Fruit fly (Drosophila melanogaster): ENCODE data around the gene RpL37A.

The RpL37A gene

DNA sequence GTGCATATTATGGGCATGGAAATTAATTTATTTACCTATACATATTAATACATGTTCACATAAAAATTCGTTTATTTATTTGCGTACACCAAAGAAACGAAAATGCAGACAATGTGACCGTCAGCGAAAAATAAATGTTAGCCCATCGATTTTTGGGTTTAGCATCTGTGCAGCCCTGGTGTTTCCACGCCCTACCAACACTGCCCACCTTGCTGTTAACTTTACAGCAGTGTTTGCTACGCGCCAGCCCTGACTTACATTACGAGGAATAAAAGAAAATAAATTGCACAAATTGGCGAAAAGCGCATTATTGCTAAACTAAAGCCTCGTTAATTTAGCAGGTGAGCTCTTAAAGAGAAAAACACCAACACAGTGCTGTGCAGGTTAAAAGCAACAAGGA is 27.7 kb upstream of the RpL37A start, which contains the start of the genes CG33995, CG44000 and CG44001 (continued):
- TF ChIP-seq dsx (GFP tag; optimal IDR thresholded peaks at IDR 0.05; ENCODE audit: poor library complexity, severe bottlenecking): peak; percentile 8
- TF ChIP-seq CG8632 (GFP tag; optimal IDR thresholded peaks at IDR 0.05): no peak
- TF ChIP-seq eg (GFP tag; IDR thresholded peaks at IDR 0.05): peak; percentile 43; the same call in 2 of the 3 replicates
- TF ChIP-seq Blimp-1 (GFP tag; optimal IDR thresholded peaks at IDR 0.05): no peak
- TF ChIP-seq CG6808 (GFP tag; optimal IDR thresholded peaks at IDR 0.05): no peak
- TF ChIP-seq CG3919 (GFP tag; optimal IDR thresholded peaks at IDR 0.05): peak; percentile 54
- TF ChIP-seq OdsH (GFP tag; optimal IDR thresholded peaks at IDR 0.05): peak; percentile 33
- TF ChIP-seq spab (GFP tag; optimal IDR thresholded peaks at IDR 0.05): no peak
- peak; percentile 76 for TF ChIP-seq svp (GFP tag)

DNA sequence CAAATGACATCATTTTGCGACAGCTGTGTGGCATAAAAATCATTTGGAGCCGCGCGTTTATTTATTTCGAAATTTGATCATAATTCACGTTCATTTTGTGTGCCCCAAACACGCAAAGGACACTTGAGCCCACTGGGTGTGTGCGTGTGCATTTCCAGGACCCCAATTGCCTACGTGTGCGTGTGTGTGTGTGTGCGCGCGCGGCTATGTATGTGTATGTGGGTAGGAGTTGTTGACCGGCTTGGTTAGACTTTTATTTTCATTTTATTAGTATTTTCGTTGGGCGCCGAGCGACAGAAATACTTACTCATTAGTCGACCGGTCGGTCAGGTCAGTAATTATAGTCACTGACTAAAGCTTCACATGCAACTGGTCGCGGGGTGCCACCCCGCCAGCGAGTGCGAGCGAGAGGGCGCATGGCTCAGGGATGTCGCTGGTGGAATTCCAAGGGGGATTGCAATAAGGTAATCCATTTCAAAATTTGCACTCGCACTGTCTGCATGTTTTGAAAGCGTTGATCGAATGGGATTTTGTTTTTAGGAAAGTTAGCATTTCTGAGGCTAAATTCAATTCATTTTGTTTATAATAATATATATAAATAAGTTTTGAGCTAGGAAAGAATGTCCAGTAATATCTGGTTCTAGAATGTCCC is 27.1 kb upstream of the RpL37A start:
- TF ChIP-seq CG3919 (GFP tag; optimal IDR thresholded peaks at IDR 0.05): peak; percentile 69
- peak; percentile 78 for TF ChIP-seq Lpt (GFP tag; optimal IDR thresholded peaks at IDR 0.05)
- peak; percentile 52 for TF ChIP-seq CG7368 (GFP tag; optimal IDR thresholded peaks at IDR 0.05)
- peak; percentile 53 for TF ChIP-seq CG6792 (GFP tag; optimal IDR thresholded peaks at IDR 0.05)
- TF ChIP-seq CG3032 (tag; optimal IDR thresholded peaks at IDR 0.05): peak; percentile 59
- peak; percentile 85 for TF ChIP-seq svp (GFP tag)
- peak; percentile 63 for TF ChIP-seq CG16779 (tag; optimal IDR thresholded peaks at IDR 0.05)
- TF ChIP-seq Ets21C (GFP tag; optimal IDR thresholded peaks at IDR 0.05): peak; percentile 62
- peak; percentile 30 for TF ChIP-seq Sox15 (GFP tag; optimal IDR thresholded peaks at IDR 0.05)
- TF ChIP-seq Sox102F (GFP tag; optimal IDR thresholded peaks at IDR 0.05): peak; percentile 70
- TF ChIP-seq CG11762 (GFP tag; optimal IDR thresholded peaks at IDR 0.05; ENCODE audit: insufficient read depth): peak; percentile 30
- TF ChIP-seq CG8632 (GFP tag; optimal IDR thresholded peaks at IDR 0.05): peak; percentile 45
- TF ChIP-seq CG4318 (GFP tag; optimal IDR thresholded peaks at IDR 0.05): peak; percentile 76
- TF ChIP-seq CG11902 (GFP tag; optimal IDR thresholded peaks at IDR 0.05): peak; percentile 45
- TF ChIP-seq CG6163 (GFP tag; IDR thresholded peaks at IDR 0.05): peak; percentile 86
- peak; percentile 47 for TF ChIP-seq dsx (GFP tag; optimal IDR thresholded peaks at IDR 0.05; ENCODE audit: poor library complexity, severe bottlenecking)
- peak; percentile 72 for TF ChIP-seq Hr39 (GFP tag; optimal IDR thresholded peaks at IDR 0.05)
- peak; percentile 57 for TF ChIP-seq Ets96B (tag; optimal IDR thresholded peaks at IDR 0.05)
- TF ChIP-seq CG34406 (GFP tag; optimal IDR thresholded peaks at IDR 0.05): peak; percentile 56
- TF ChIP-seq Eip75B (GFP tag; optimal IDR thresholded peaks at IDR 0.05): peak; percentile 53
- TF ChIP-seq dac (GFP tag; optimal IDR thresholded peaks at IDR 0.05): peak; percentile 75
- TF ChIP-seq Sox14 (GFP tag; optimal IDR thresholded peaks at IDR 0.05): peak; percentile 61
- TF ChIP-seq CG6808 (GFP tag; optimal IDR thresholded peaks at IDR 0.05): peak; percentile 61
- TF ChIP-seq Blimp-1 (GFP tag; optimal IDR thresholded peaks at IDR 0.05): peak; percentile 48
- no peak for TF ChIP-seq CG6854 (GFP tag; optimal IDR thresholded peaks at IDR 0.05)
- no peak for TF ChIP-seq fkh (GFP tag; optimal IDR thresholded peaks at IDR 0.05)
- peak; percentile 75 for TF ChIP-seq Eip78C (GFP tag)
- TF ChIP-seq CG1621 (tag; optimal IDR thresholded peaks at IDR 0.05): peak; percentile 49
- peak; percentile 73 for TF ChIP-seq CG31627 (GFP tag; optimal IDR thresholded peaks at IDR 0.05)
- TF ChIP-seq net (GFP tag; optimal IDR thresholded peaks at IDR 0.05): peak; percentile 68
- no peak for TF ChIP-seq fd85E (GFP tag; optimal IDR thresholded peaks at IDR 0.05)
- TF ChIP-seq CG10631 (GFP tag; optimal IDR thresholded peaks at IDR 0.05): peak; percentile 79
- TF ChIP-seq CG32006 (GFP tag; optimal IDR thresholded peaks at IDR 0.05): peak; percentile 87
- TF ChIP-seq Eip93F (GFP tag; optimal IDR thresholded peaks at IDR 0.05): peak; percentile 10
- TF ChIP-seq CG9139 (GFP tag; optimal IDR thresholded peaks at IDR 0.05): no peak
- no peak for TF ChIP-seq vri (GFP tag; optimal IDR thresholded peaks at IDR 0.05)
- peak; percentile 67 for TF ChIP-seq CG15336 (GFP tag; IDR thresholded peaks at IDR 0.05)
- TF ChIP-seq acj6 (GFP tag; optimal IDR thresholded peaks at IDR 0.05): peak; percentile 77
- peak; percentile 28 for TF ChIP-seq CG8319 (GFP tag; optimal IDR thresholded peaks at IDR 0.05)
- TF ChIP-seq ss (GFP tag; optimal IDR thresholded peaks at IDR 0.05): peak; percentile 25 to 27
- peak; percentile 8 for TF ChIP-seq fd59A (GFP tag; optimal IDR thresholded peaks at IDR 0.05)
- TF ChIP-seq cyc (GFP tag; optimal IDR thresholded peaks at IDR 0.05): peak; percentile 56
- TF ChIP-seq esn (GFP tag; optimal IDR thresholded peaks at IDR 0.05): peak; percentile 70
- peak; percentile 72 for TF ChIP-seq achi (GFP tag; optimal IDR thresholded peaks at IDR 0.05)
- peak; percentile 61 for TF ChIP-seq Smox (GFP tag; optimal IDR thresholded peaks at IDR 0.05)

Data from whole organism, prepupa.